Worm (Caenorhabditis elegans): Measurements from ENCODE around the gene F36H5.9.

The F36H5.9 gene

DNA sequence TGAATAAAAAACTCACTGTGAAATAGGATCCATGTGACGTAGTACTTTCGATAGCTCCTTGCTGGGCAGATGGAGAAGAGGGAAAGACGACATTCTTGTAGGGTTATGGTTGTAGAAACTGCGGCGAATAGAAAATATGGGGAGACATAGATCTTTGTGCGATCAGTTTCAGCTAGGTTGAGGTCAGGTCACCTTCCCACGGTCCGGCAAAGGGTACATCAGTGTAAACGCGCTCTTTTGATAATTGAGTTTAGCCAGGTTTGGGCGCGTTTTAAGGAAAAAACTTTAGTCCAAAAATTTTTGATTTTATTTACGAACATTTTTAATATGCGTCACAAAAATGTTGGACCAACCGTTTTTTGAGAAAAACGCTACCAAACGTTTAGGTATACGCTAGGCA is 3.2 kb upstream of the F36H5.9 start, which contains the start of gene F36H5.17:
Gene F36H5.17 (minus strand): TSS at position 101 of the 400 bp plus-strand sequence.
- no peak for TF ChIP-seq blmp-1 (tag; optimal IDR thresholded peaks at IDR 0.05; ENCODE audit: insufficient read depth)
- no peak for TF ChIP-seq ztf-4 (tag; optimal IDR thresholded peaks at IDR 0.05)
- no peak for TF ChIP-seq ceh-16 (tag; optimal IDR thresholded peaks at IDR 0.05)
- no peak for TF ChIP-seq unc-62 (GFP tag; optimal IDR thresholded peaks at IDR 0.05)
- no peak for TF ChIP-seq nhr-237 (tag; optimal IDR thresholded peaks at IDR 0.05)
- TF ChIP-seq gmeb-1 (tag; optimal IDR thresholded peaks at IDR 0.05), result no peak
- TF ChIP-seq nhr-25 (tag; optimal IDR thresholded peaks at IDR 0.05), result no peak
- TF ChIP-seq nhr-21 (tag; optimal IDR thresholded peaks at IDR 0.05), result no peak
- TF ChIP-seq mdl-1 (tag; optimal IDR thresholded peaks at IDR 0.05), result no peak
- TF ChIP-seq crh-2 (tag; optimal IDR thresholded peaks at IDR 0.05), result no peak
- TF ChIP-seq mab-5 (tag; optimal IDR thresholded peaks at IDR 0.05), result no peak

- TF ChIP-seq ZK546.5 (tag; optimal IDR thresholded peaks at IDR 0.05) (no peak), lsy-2 (tag; optimal IDR thresholded peaks at IDR 0.05) (no peak), mbf-1 (tag; optimal IDR thresholded peaks at IDR 0.05) (no peak), R02D3.7 (tag; optimal IDR thresholded peaks at IDR 0.05) (no peak), nhr-12 (tag; optimal IDR thresholded peaks at IDR 0.05) (no peak), mdl-1 (tag; optimal IDR thresholded peaks at IDR 0.05) (no peak), ztf-4 (tag; optimal IDR thresholded peaks at IDR 0.05) (no peak), elt-3 (tag; optimal IDR thresholded peaks at IDR 0.05) (no peak), fos-1 (tag; optimal IDR thresholded peaks at IDR 0.05) (no peak), egl-27 (tag; optimal IDR thresholded peaks at IDR 0.05) (no peak), lin-39 (tag; optimal IDR thresholded peaks at IDR 0.05) (no peak), nhr-23 (tag; optimal IDR thresholded peaks at IDR 0.05) (no peak)
These were observed 2.5 kb downstream of the F36H5.9 start, which contains the start of the genes F36H5.13 and F36H5.8 for ce11 chrII:1750413-1750812. TSS of gene F36H5.13 (minus strand) at chrII:1750513. TSS of gene F36H5.8 (minus strand) at chrII:1750686.

- TF ChIP-seq R02D3.7 (tag; optimal IDR thresholded peaks at IDR 0.05), result no peak
- no peak for TF ChIP-seq ama-1 (optimal IDR thresholded peaks at IDR 0.05)
- TF ChIP-seq dmd-4 (tag; optimal IDR thresholded peaks at IDR 0.05), result no peak
- TF ChIP-seq ceh-16 (tag; optimal IDR thresholded peaks at IDR 0.05), result no peak
- no peak for TF ChIP-seq lin-39 (tag; optimal IDR thresholded peaks at IDR 0.05)
- no peak for TF ChIP-seq nhr-6 (tag; optimal IDR thresholded peaks at IDR 0.05)
- TF ChIP-seq mbf-1 (tag; optimal IDR thresholded peaks at IDR 0.05), result no peak
- no peak for TF ChIP-seq sma-9 (GFP tag; optimal IDR thresholded peaks at IDR 0.05)
- TF ChIP-seq sma-9 (tag; optimal IDR thresholded peaks at IDR 0.05), result no peak
- TF ChIP-seq nhr-11 (tag; optimal IDR thresholded peaks at IDR 0.05), result no peak
- no peak for TF ChIP-seq elt-1 (tag; optimal IDR thresholded peaks at IDR 0.05)
- TF ChIP-seq mdl-1 (tag; optimal IDR thresholded peaks at IDR 0.05), result no peak
- no peak for TF ChIP-seq nhr-21 (tag; optimal IDR thresholded peaks at IDR 0.05)
- TF ChIP-seq gmeb-1 (tag; optimal IDR thresholded peaks at IDR 0.05), result no peak
These were observed 8.7 kb downstream of the F36H5.9 start, which contains the start of gene clec-19 for ce11 chrII:1744183-1744582. TSS of gene clec-19 (plus strand) at chrII:1744483.

- TF ChIP-seq skn-1 (tag; optimal IDR thresholded peaks at IDR 0.05) (no peak), lin-11 (tag; optimal IDR thresholded peaks at IDR 0.05) (no peak), fos-1 (tag; optimal IDR thresholded peaks at IDR 0.05) (no peak), nhr-23 (tag; optimal IDR thresholded peaks at IDR 0.05) (no peak), sem-4 (tag; optimal IDR thresholded peaks at IDR 0.05) (no peak), ama-1 (optimal IDR thresholded peaks at IDR 0.05) (no peak), blmp-1 (tag; optimal IDR thresholded peaks at IDR 0.05; ENCODE audit: insufficient read depth) (no peak), ceh-16 (tag; optimal IDR thresholded peaks at IDR 0.05) (no peak), nhr-11 (tag; optimal IDR thresholded peaks at IDR 0.05) (no peak), ztf-4 (tag; optimal IDR thresholded peaks at IDR 0.05) (no peak), F13H6.1 (tag; optimal IDR thresholded peaks at IDR 0.05) (no peak), nhr-10 (tag; optimal IDR thresholded peaks at IDR 0.05) (no peak)
These were observed 10.4 kb downstream of the F36H5.9 start, which contains the start of gene F36H5.12 for ce11 chrII:1742535-1742934. TSS of gene F36H5.12 (plus strand) at chrII:1742835.

DNA sequence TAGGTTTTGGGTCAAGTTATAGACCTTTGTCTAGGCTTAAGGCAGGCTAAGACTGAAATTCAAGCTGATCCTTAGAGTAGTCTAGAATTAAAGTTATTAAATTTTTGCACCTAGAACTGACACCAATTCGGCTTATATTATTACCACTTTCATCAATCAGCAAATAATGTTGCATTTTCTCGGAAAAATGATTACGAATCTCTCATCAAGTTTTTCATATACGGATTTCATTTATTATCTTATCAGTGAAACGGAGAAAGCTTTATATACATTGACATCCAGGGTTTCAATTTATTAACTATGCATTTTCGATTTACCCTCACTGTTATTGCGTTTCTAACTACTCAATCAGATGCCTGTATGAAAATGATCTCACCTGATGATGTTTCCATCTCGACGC is 11.6 kb downstream of the F36H5.9 start, which contains the start of gene K07G6.1:
Gene K07G6.1 (plus strand): TSS at position 301 of the 400 bp plus-strand sequence.
- TF ChIP-seq C34F6.9 (tag; optimal IDR thresholded peaks at IDR 0.05), result no peak
- no peak for TF ChIP-seq ceh-16 (tag; optimal IDR thresholded peaks at IDR 0.05)
- TF ChIP-seq sma-3 (GFP tag; optimal IDR thresholded peaks at IDR 0.05), result no peak
- no peak for TF ChIP-seq unc-39 (tag; optimal IDR thresholded peaks at IDR 0.05)
- TF ChIP-seq sma-9 (GFP tag; optimal IDR thresholded peaks at IDR 0.05), result no peak
- TF ChIP-seq sma-9 (tag; optimal IDR thresholded peaks at IDR 0.05), result no peak
- no peak for TF ChIP-seq blmp-1 (tag; optimal IDR thresholded peaks at IDR 0.05; ENCODE audit: insufficient read depth)
- no peak for TF ChIP-seq nhr-21 (tag; optimal IDR thresholded peaks at IDR 0.05)
- TF ChIP-seq ceh-82 (tag; optimal IDR thresholded peaks at IDR 0.05), result no peak
- TF ChIP-seq ama-1 (optimal IDR thresholded peaks at IDR 0.05), result no peak
- TF ChIP-seq egl-27 (tag; optimal IDR thresholded peaks at IDR 0.05), result no peak
- no peak for TF ChIP-seq ZK546.5 (tag; optimal IDR thresholded peaks at IDR 0.05)
- no peak for TF ChIP-seq lin-13 (GFP tag; optimal IDR thresholded peaks at IDR 0.05)
- no peak for TF ChIP-seq aly-2 (tag; optimal IDR thresholded peaks at IDR 0.05)

Data from whole organism, L2 larva.